Fruit fly (Drosophila melanogaster) whole organism, embryonic: Measurements from ENCODE around the gene grass.
A peak's percentile ranks its signal among the peaks of the same experiment; 100 is the strongest.

Experiments
- Awh ChIP-seq: fragments of 200-800 bp; sonication (Bioruptor generic); IDR thresholded peaks from 2 replicates; pipeline ENCODE4, ENCODE4 v1.3.6; 2022; ENCODE audit warnings: missing biosample characterization, missing genetic modification characterization
- CG10209 ChIP-seq: fragments of 200-800 bp; sonication (Bioruptor generic); optimal IDR thresholded peaks from 3 replicates; lab custom pipeline; 2017; ENCODE audit warnings: missing biosample characterization, mild to moderate bottlenecking, missing genetic modification characterization, missing genetic modification reagents
- CG10543 ChIP-seq: fragments of 200-800 bp; sonication (Bioruptor generic); optimal IDR thresholded peaks from 3 replicates; lab custom pipeline; 2017; ENCODE audit warnings: missing biosample characterization, mild to moderate bottlenecking, missing genetic modification characterization, moderate library complexity
- CG13296 ChIP-seq: fragments of 200-800 bp; sonication (Bioruptor generic); optimal IDR thresholded peaks from 3 replicates; lab custom pipeline; 2018; ENCODE audit warnings: missing biosample characterization, mild to moderate bottlenecking, missing genetic modification characterization
- CG1602 ChIP-seq: fragments of 200-800 bp; sonication (Bioruptor generic); optimal IDR thresholded peaks from 3 replicates; lab custom pipeline; 2016; ENCODE audit warnings: missing biosample characterization, missing genetic modification characterization
- CG17328 ChIP-seq: fragments of 200-800 bp; sonication (Bioruptor generic); IDR thresholded peaks from 2 replicates; pipeline ENCODE4 v1.3.6; 2022; ENCODE audit warnings: missing biosample characterization, missing genetic modification characterization
- CG17802 ChIP-seq: fragments of 200-800 bp; sonication (Bioruptor generic); optimal IDR thresholded peaks from 2 replicates; lab custom pipeline; 2018; ENCODE audit warnings: missing biosample characterization, mild to moderate bottlenecking, missing genetic modification characterization, moderate library complexity
- CG18011 ChIP-seq: fragments of 200-800 bp; sonication (Bioruptor generic); optimal IDR thresholded peaks from 2 replicates; lab custom pipeline; 2017; ENCODE audit warnings: missing biosample characterization, missing genetic modification characterization, mild to moderate bottlenecking, moderate library complexity, missing genotype
- CG18262 ChIP-seq: fragments of 200-800 bp; optimal IDR thresholded peaks from 3 replicates; lab custom pipeline; 2019; ENCODE audit warnings: missing biosample characterization, mild to moderate bottlenecking, missing genetic modification characterization, moderate library complexity
- CG1832 ChIP-seq: fragments of 200-800 bp; sonication (Bioruptor generic); optimal IDR thresholded peaks from 2 replicates; lab custom pipeline; 2017; ENCODE audit warnings: missing biosample characterization, mild to moderate bottlenecking, missing genetic modification characterization, inconsistent platforms
- CG18599 ChIP-seq: fragments of 200-800 bp; sonication (Bioruptor generic); optimal IDR thresholded peaks from 3 replicates; lab custom pipeline; 2017; ENCODE audit warnings: missing biosample characterization, missing genetic modification characterization, mild to moderate bottlenecking, moderate library complexity, missing genetic modification reagents
- CG2120 ChIP-seq: fragments of 200-800 bp; sonication (Bioruptor generic); optimal IDR thresholded peaks from 3 replicates; lab custom pipeline; 2016; ENCODE audit warnings: missing biosample characterization, missing genetic modification characterization
- CG3281 ChIP-seq: fragments of 200-800 bp; sonication (Bioruptor generic); optimal IDR thresholded peaks from 3 replicates; lab custom pipeline; 2017; ENCODE audit warnings: missing biosample characterization, mild to moderate bottlenecking, missing genetic modification characterization
- CG33213 ChIP-seq: fragments of 200-800 bp; sonication (Bioruptor generic); optimal IDR thresholded peaks from 3 replicates; lab custom pipeline; 2016; ENCODE audit warnings: missing biosample characterization, missing genetic modification characterization
- CG3407 ChIP-seq: fragments of 200-800 bp; sonication (Bioruptor generic); optimal IDR thresholded peaks from 2 replicates; lab custom pipeline; 2018; ENCODE audit warnings: missing biosample characterization, mild to moderate bottlenecking, missing genetic modification characterization
- CG4617 ChIP-seq: fragments of 200-800 bp; sonication (Bioruptor generic); optimal IDR thresholded peaks from 3 replicates; lab custom pipeline; 2016; ENCODE audit warnings: missing biosample characterization, missing genetic modification characterization, borderline replicate concordance
- CG7963 ChIP-seq: fragments of 200-800 bp; sonication (Bioruptor generic); IDR thresholded peaks from 3 replicates; pipeline ENCODE4 v1.3.6; 2022; ENCODE audit warnings: missing biosample characterization, missing genetic modification characterization; ENCODE audit not compliant: partially characterized antibody
- CG8359 ChIP-seq: fragments of 200-800 bp; sonication (Bioruptor generic); optimal IDR thresholded peaks from 2 replicates; lab custom pipeline; 2017; ENCODE audit warnings: missing biosample characterization, mild to moderate bottlenecking, missing genetic modification characterization, borderline replicate concordance
- CG8388 ChIP-seq: fragments of 200-800 bp; sonication (Bioruptor generic); optimal IDR thresholded peaks from 2 replicates; lab custom pipeline; 2019; ENCODE audit warnings: missing biosample characterization, mild to moderate bottlenecking, missing genetic modification characterization, moderate library complexity
- CG8944 ChIP-seq: fragments of 200-800 bp; sonication (Bioruptor generic); optimal IDR thresholded peaks from 3 replicates; lab custom pipeline; 2016; ENCODE audit warnings: missing biosample characterization, missing genetic modification characterization
- D ChIP-seq, 2 experiments: fragments of 200-800 bp in 1 of 2; fragments of >200 bp in 1 of 2; sonication (Bioruptor generic) in 1 of 2; optimal IDR thresholded peaks; 2 replicates in 1 of 2; 3 replicates in 1 of 2; lab custom pipeline; 2017; ENCODE audit warnings: mild to moderate bottlenecking in 1 of 2, missing biosample characterization in 1 of 2, missing genetic modification characterization in 1 of 2, missing genetic modification reagents in 1 of 2
- D19A ChIP-seq: fragments of 200-800 bp; optimal IDR thresholded peaks from 3 replicates; lab custom pipeline; 2019; ENCODE audit warnings: missing biosample characterization, mild to moderate bottlenecking, missing genetic modification characterization, moderate library complexity
- Fer3 ChIP-seq: fragments of 200-800 bp; sonication (Bioruptor generic); optimal IDR thresholded peaks from 2 replicates; lab custom pipeline; 2018; ENCODE audit warnings: missing biosample characterization, mild to moderate bottlenecking, missing genetic modification characterization, moderate library complexity
- Gug ChIP-seq: fragments of 200-800 bp; sonication (Bioruptor generic); IDR thresholded peaks from 4 replicates; pipeline ENCODE4 v1.3.6; 2022; ENCODE audit warnings: missing biosample characterization, missing genetic modification characterization
- NFAT ChIP-seq: fragments of 200-800 bp; sonication (Bioruptor generic); IDR thresholded peaks from 2 replicates; pipeline ENCODE4 v1.3.6; 2022; ENCODE audit warnings: missing biosample characterization, missing genetic modification characterization
- Opbp ChIP-seq: fragments of 200-800 bp; sonication (Bioruptor generic); IDR thresholded peaks from 3 replicates; pipeline ENCODE4 v1.3.6; 2022; ENCODE audit warnings: missing biosample characterization, missing genetic modification characterization; ENCODE audit not compliant: partially characterized antibody
- Poxn ChIP-seq: fragments of 200-800 bp; sonication (Bioruptor generic); IDR thresholded peaks from 2 replicates; pipeline ENCODE4 v1.3.6; 2022; ENCODE audit warnings: missing biosample characterization, missing genetic modification characterization
- Sox100B ChIP-seq: fragments of 200-800 bp; sonication (Bioruptor generic); optimal IDR thresholded peaks from 3 replicates; lab custom pipeline; 2018; ENCODE audit warnings: missing biosample characterization, mild to moderate bottlenecking, missing genetic modification characterization
- Taf1 ChIP-seq: fragments of 200-800 bp; sonication (Bioruptor generic); IDR thresholded peaks from 2 replicates; pipeline ENCODE4 v1.3.6; 2022; ENCODE audit warnings: missing biosample characterization, missing genetic modification characterization
- Tbp ChIP-seq: fragments of >200 bp; optimal IDR thresholded peaks from 2 replicates; lab custom pipeline; 2018; ENCODE audit warnings: missing biosample characterization, missing genetic modification characterization
- dysf ChIP-seq: fragments of 200-800 bp; sonication (Bioruptor generic); IDR thresholded peaks from 3 replicates; pipeline ENCODE4 v1.3.6; 2022; ENCODE audit warnings: missing biosample characterization, missing genetic modification characterization
- fd64A ChIP-seq: fragments of 200-800 bp; sonication (Bioruptor generic); optimal IDR thresholded peaks from 3 replicates; lab custom pipeline; 2018; ENCODE audit warnings: missing biosample characterization, mild to moderate bottlenecking, missing genetic modification characterization
- gcm2 ChIP-seq: fragments of 200-800 bp; sonication (Bioruptor generic); optimal IDR thresholded peaks from 2 replicates; lab custom pipeline; 2016; ENCODE audit warnings: missing biosample characterization, missing genetic modification characterization
- gro ChIP-seq: fragments of 200-800 bp; sonication (Bioruptor generic); optimal IDR thresholded peaks from 2 replicates; lab custom pipeline; 2016; ENCODE audit warnings: missing biosample characterization, missing genetic modification characterization
- kay ChIP-seq: fragments of 200-800 bp; sonication (Bioruptor generic); optimal IDR thresholded peaks from 2 replicates; lab custom pipeline; 2016; ENCODE audit warnings: missing biosample characterization, missing genetic modification characterization
- knrl ChIP-seq: fragments of 200-800 bp; sonication (Bioruptor generic); IDR thresholded peaks from 3 replicates; pipeline ENCODE4 v1.3.6; 2022; ENCODE audit warnings: missing biosample characterization, missing genetic modification characterization; ENCODE audit not compliant: partially characterized antibody
- lbe ChIP-seq: fragments of 200-800 bp; sonication (Bioruptor generic); optimal IDR thresholded peaks from 2 replicates; lab custom pipeline; 2016; ENCODE audit warnings: missing biosample characterization, mild to moderate bottlenecking, missing genetic modification characterization
- lilli ChIP-seq: fragments of 200-800 bp; sonication (Bioruptor generic); optimal IDR thresholded peaks from 3 replicates; lab custom pipeline; 2016; ENCODE audit warnings: missing biosample characterization, missing genetic modification characterization
- lov ChIP-seq, 2 experiments: fragments of 200-800 bp in 1 of 2; fragments of >200 bp in 1 of 2; sonication (Bioruptor generic) in 1 of 2; IDR thresholded peaks in 1 of 2; optimal IDR thresholded peaks in 1 of 2; 2 replicates in 1 of 2; 3 replicates in 1 of 2; pipeline versions ENCODE4 v1.3.6 to Lab custom; 2017 to 2022; ENCODE audit warnings: missing biosample characterization in 1 of 2, missing genetic modification characterization in 1 of 2
- pan ChIP-seq, 4 experiments: fragments of >200 bp in 3 of 4; fragments of 200-800 bp in 1 of 4; sonication (Bioruptor generic) in 1 of 4; optimal IDR thresholded peaks in 3 of 4; IDR thresholded peaks in 1 of 4; 2 replicates each; pipeline versions ENCODE4 v1.3.6 to Lab custom; 2017 to 2022; ENCODE audit warnings: missing biosample characterization in 2 of 4, missing genetic modification characterization in 2 of 4, mixed read lengths in 1 of 4
- pb ChIP-seq: fragments of 200-800 bp; sonication (Bioruptor generic); optimal IDR thresholded peaks from 3 replicates; lab custom pipeline; 2016; ENCODE audit warnings: missing biosample characterization, missing genetic modification characterization
- phol ChIP-seq: fragments of 200-800 bp; sonication (Bioruptor generic); optimal IDR thresholded peaks from 3 replicates; lab custom pipeline; 2018; ENCODE audit warnings: missing biosample characterization, mild to moderate bottlenecking, missing genetic modification characterization, moderate library complexity
- pita ChIP-seq: fragments of 200-800 bp; sonication (Bioruptor generic); optimal IDR thresholded peaks from 2 replicates; lab custom pipeline; 2017; ENCODE audit warnings: missing biosample characterization, mild to moderate bottlenecking, missing genetic modification characterization
- row ChIP-seq: fragments of 200-800 bp; sonication (Bioruptor generic); IDR thresholded peaks from 3 replicates; pipeline ENCODE4 v1.3.6; 2022; ENCODE audit warnings: missing biosample characterization, missing genetic modification characterization
- tin ChIP-seq: fragments of 200-800 bp; sonication (Bioruptor generic); optimal IDR thresholded peaks from 3 replicates; lab custom pipeline; 2016; ENCODE audit warnings: missing biosample characterization, missing genetic modification characterization
- wek ChIP-seq: fragments of 200-800 bp; sonication (Bioruptor generic); optimal IDR thresholded peaks from 3 replicates; lab custom pipeline; 2018; ENCODE audit warnings: missing biosample characterization, mild to moderate bottlenecking, missing genetic modification characterization, moderate library complexity
- zf30C ChIP-seq: fragments of 200-800 bp; sonication (Bioruptor generic); optimal IDR thresholded peaks from 3 replicates; lab custom pipeline; 2018; ENCODE audit warnings: missing biosample characterization, mild to moderate bottlenecking, missing genetic modification characterization

grass gene

DNA sequence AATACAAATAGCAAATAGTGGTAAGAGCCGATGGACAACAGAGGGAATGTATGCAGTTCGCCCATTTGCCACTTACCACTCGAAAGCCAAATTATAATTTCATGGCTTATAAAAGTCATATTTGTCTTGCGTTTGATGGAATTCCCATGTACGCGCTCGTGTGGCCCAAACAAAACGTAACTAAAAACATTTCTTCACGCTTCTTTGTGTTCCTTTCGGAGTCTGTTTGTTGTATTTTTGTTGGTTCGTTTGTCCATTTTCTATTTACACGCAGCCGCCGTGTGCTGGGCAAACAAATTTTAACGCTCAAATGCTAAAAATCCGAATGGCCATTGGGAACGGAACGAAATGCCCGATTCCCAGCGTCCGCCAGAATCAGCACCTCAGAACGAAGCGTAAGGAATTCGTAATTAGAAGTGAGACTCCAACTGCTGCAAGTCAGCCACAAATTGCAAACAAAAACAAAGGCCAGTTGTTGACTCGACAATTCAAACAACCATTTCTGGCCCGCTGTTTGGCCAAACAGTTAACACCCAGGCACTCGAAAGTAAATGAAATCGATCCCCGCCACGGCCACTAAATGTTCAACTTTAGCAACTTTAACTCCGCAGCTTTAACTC, 51.1 kb downstream of the grass start (continued):
- no peak for TF ChIP-seq pb (GFP tag; lab: Kevin White, UChicago)
- peak; percentile 57 for TF ChIP-seq CG33213 (GFP tag; lab: Kevin White, UChicago)
- no peak for TF ChIP-seq tin (GFP tag; lab: Kevin White, UChicago)
- TF ChIP-seq Poxn = no peak
- no peak for TF ChIP-seq CG18011 (GFP tag; lab: Kevin White, UChicago)
- TF ChIP-seq Fer3 (tag; lab: Kevin White, UChicago) = peak; percentile 3
- TF ChIP-seq D (optimal IDR thresholded peaks at IDR 0.05; lab: Kevin White, UChicago) = no peak
- TF ChIP-seq D (GFP tag; optimal IDR thresholded peaks at IDR 0.05; lab: Kevin White, UChicago) = peak; percentile 70
- no peak for TF ChIP-seq Opbp (GFP tag; lab: Robert Waterston, UW)
- TF ChIP-seq kay (GFP tag; lab: Kevin White, UChicago) = no peak
- TF ChIP-seq CG4617 (GFP tag; lab: Kevin White, UChicago) = no peak
- TF ChIP-seq CG17802 (tag; lab: Kevin White, UChicago) = no peak
- TF ChIP-seq CG10543 = peak; percentile 29
- TF ChIP-seq Taf1 (GFP tag; lab: Robert Waterston, UW) = no peak
- no peak for TF ChIP-seq Gug
- TF ChIP-seq D19A (tag; lab: Kevin White, UChicago) = no peak
- TF ChIP-seq NFAT (GFP tag; lab: Robert Waterston, UW) = peak; percentile 29; the same call in 1 of the 2 replicates
- TF ChIP-seq lbe = no peak
- peak; percentile 57 for TF ChIP-seq CG10209
- no peak for TF ChIP-seq CG2120 (GFP tag; lab: Kevin White, UChicago)
- TF ChIP-seq CG17328 (GFP tag; lab: Robert Waterston, UW) = peak; percentile 47; the same call in 1 of the 2 replicates
- peak; percentile 22 for TF ChIP-seq CG13296 (GFP tag; lab: Kevin White, UChicago)
- TF ChIP-seq fd64A = peak; percentile 34
- peak; percentile 6; the same call in 1 of the 3 replicates for TF ChIP-seq dysf (GFP tag; lab: Robert Waterston, UW)
- TF ChIP-seq gro = no peak
- TF ChIP-seq zf30C (GFP tag; lab: Kevin White, UChicago) = no peak
- no peak for TF ChIP-seq CG1832 (GFP tag; lab: Kevin White, UChicago)
- peak; percentile 72 for TF ChIP-seq wek (GFP tag; lab: Kevin White, UChicago)
- peak; percentile 42 for TF ChIP-seq CG8359 (GFP tag; lab: Kevin White, UChicago)
- no peak for TF ChIP-seq lilli
- peak; percentile 39 for TF ChIP-seq CG18262 (tag; lab: Kevin White, UChicago)
- no peak for TF ChIP-seq gcm2 (GFP tag; lab: Kevin White, UChicago)
- TF ChIP-seq CG1602 (GFP tag; lab: Kevin White, UChicago) = peak; percentile 37
- TF ChIP-seq knrl = no peak
- TF ChIP-seq CG8944 = peak; percentile 17
- TF ChIP-seq row = no peak
- no peak for TF ChIP-seq CG7963 (GFP tag; lab: Robert Waterston, UW)
- peak; percentile 72 for TF ChIP-seq CG3407
- TF ChIP-seq phol = no peak
- peak; percentile 40 for TF ChIP-seq CG18599 (GFP tag; lab: Kevin White, UChicago)
- TF ChIP-seq CG8388 = no peak
- TF ChIP-seq lov (optimal IDR thresholded peaks at IDR 0.05; lab: Kevin White, UChicago) = no peak
- 0 out of 3 replicates have a peak, but pooled peaks have one; percentile 58 for TF ChIP-seq lov (GFP tag; IDR thresholded peaks at IDR 0.05; lab: Robert Waterston, UW)
- no peak for TF ChIP-seq CG3281
- TF ChIP-seq Tbp = no peak
- peak; percentile 80 for TF ChIP-seq Sox100B (GFP tag; lab: Kevin White, UChicago)
- peak; percentile 84 for TF ChIP-seq Awh
- no peak for TF ChIP-seq pita
- no peak for TF ChIP-seq pan (optimal IDR thresholded peaks at IDR 0.05; lab: Kevin White, UChicago)
- peak in 1 of 2 experiments; percentile 60 for TF ChIP-seq pan (GFP tag; optimal IDR thresholded peaks at IDR 0.05 in 1 of 2, IDR thresholded peaks at IDR 0.05 in 1 of 2)
